Fruit fly (Drosophila melanogaster): ENCODE data around the gene Gs2.

- TF ChIP-seq CG12768 (GFP tag; optimal IDR thresholded peaks at IDR 0.05): no peak
- no peak for TF ChIP-seq Clk (GFP tag; optimal IDR thresholded peaks at IDR 0.05)
- no peak for TF ChIP-seq Mnt (GFP tag; optimal IDR thresholded peaks at IDR 0.05)
- no peak for TF ChIP-seq CG33017 (tag; optimal IDR thresholded peaks at IDR 0.05)
- TF ChIP-seq tj (GFP tag; optimal IDR thresholded peaks at IDR 0.05): no peak
- TF ChIP-seq bab1 (GFP tag; optimal IDR thresholded peaks at IDR 0.05): no peak
- no peak for TF ChIP-seq kay (GFP tag; ENCODE audit: borderline replicate concordance)
- no peak for TF ChIP-seq CG7045 (GFP tag; optimal IDR thresholded peaks at IDR 0.05)
Measured at dm6 chrX:11383530-11383929, 39.1 kb upstream of the Gs2 start.

Measured in whole organism, adult.